Worm (Caenorhabditis elegans) whole organism, L3 larva: ENCODE results near the gene prx-14.
A peak's percentile ranks its signal among the peaks of the same experiment; 100 is the strongest.
"Not testable (repeated sequence)": the region's sequence is repeated elsewhere in the genome, so short reads cannot be mapped to it uniquely, and the experiment has no call there.

Experiments used
- aly-2 ChIP-seq: fragments of 150-350 bp; optimal IDR thresholded peaks from 2 replicates; lab custom pipeline; 2014; ENCODE audit warnings: missing biosample characterization, missing genetic modification characterization
- ama-1 ChIP-seq: fragments of 150-350 bp; optimal IDR thresholded peaks from 2 replicates; lab custom pipeline; 2018
- ceh-28 ChIP-seq: fragments of 150-350 bp; optimal IDR thresholded peaks from 2 replicates; lab custom pipeline; 2014; ENCODE audit warnings: missing biosample characterization, missing genetic modification reagents, missing genetic modification characterization
- egl-27 ChIP-seq: sonication (generic microtip); optimal IDR thresholded peaks from 4 replicates; lab custom pipeline; 2017; ENCODE audit warnings: missing biosample characterization, missing genetic modification reagents, missing genetic modification characterization
- nfya-1 ChIP-seq: sonication (generic microtip); optimal IDR thresholded peaks from 2 replicates; lab custom pipeline; 2017; ENCODE audit warnings: missing genetic modification characterization, mild to moderate bottlenecking, missing compliant biosample characterization, antibody characterized with exemption, moderate library complexity; ENCODE audit not compliant: insufficient read depth
- nhr-11 ChIP-seq: fragments of 150-350 bp; optimal IDR thresholded peaks from 2 replicates; lab custom pipeline; 2014; ENCODE audit warnings: missing biosample characterization, missing genetic modification characterization
- nhr-12 ChIP-seq: fragments of 150-350 bp; optimal IDR thresholded peaks from 2 replicates; lab custom pipeline; 2014; ENCODE audit warnings: missing biosample characterization, missing genetic modification characterization
- pha-4 ChIP-seq: fragments of 150-350 bp; optimal IDR thresholded peaks from 2 replicates; lab custom pipeline; 2014; ENCODE audit warnings: missing biosample characterization, missing genetic modification reagents, missing genetic modification characterization
- skn-1 ChIP-seq: fragments of 150-350 bp; optimal IDR thresholded peaks from 2 replicates; lab custom pipeline; 2014; ENCODE audit warnings: missing biosample characterization, missing genetic modification characterization
- unc-62 ChIP-seq: fragments of 150-350 bp; sonication (generic microtip); optimal IDR thresholded peaks from 4 replicates; lab custom pipeline; 2014; ENCODE audit warnings: missing biosample characterization, missing genetic modification reagents, missing genetic modification characterization
- ztf-4 ChIP-seq: fragments of 150-350 bp; optimal IDR thresholded peaks from 2 replicates; lab custom pipeline; 2014; ENCODE audit warnings: missing biosample characterization, missing genetic modification characterization

ce11 chrIV:11154425-11155114 lies 28.4 kb upstream of the prx-14 start, which contains the start of gene C08F8.3:
- not testable (repeated sequence) for TF ChIP-seq ceh-28 (tag; lab: Kevin White, UChicago); ztf-4 (tag; lab: Kevin White, UChicago); pha-4 (tag; lab: Kevin White, UChicago); ama-1; nhr-11; nhr-12 (tag; lab: Kevin White, UChicago); skn-1 (tag; lab: Kevin White, UChicago); egl-27 (tag; lab: Kevin White, UChicago); unc-62 (GFP tag; lab: Kevin White, UChicago); aly-2 (tag; lab: Kevin White, UChicago)
- peak; percentile 67 for TF ChIP-seq nfya-1
